Worm (Caenorhabditis elegans) whole organism, L1 larva: Measurements from ENCODE around the gene T08D10.4.

Experiments used
- C04F5.9 ChIP-seq: sonication (generic microtip); optimal IDR thresholded peaks from 2 replicates; lab custom pipeline; 2016; ENCODE audit warnings: missing genetic modification characterization, missing compliant biosample characterization
- C34B4.2 ChIP-seq: sonication (generic microtip); optimal IDR thresholded peaks from 2 replicates; lab custom pipeline; 2017; ENCODE audit warnings: mild to moderate bottlenecking, missing genetic modification characterization, missing compliant biosample characterization
- F16B12.6 ChIP-seq: fragments of 150-350 bp; optimal IDR thresholded peaks from 2 replicates; lab custom pipeline; 2014; ENCODE audit warnings: missing biosample characterization, missing genetic modification characterization
- Y116A8C.19 ChIP-seq: sonication (generic microtip); optimal IDR thresholded peaks from 2 replicates; lab custom pipeline; 2016; ENCODE audit warnings: missing compliant biosample characterization, missing genetic modification characterization, borderline replicate concordance
- alr-1 ChIP-seq: fragments of 200-800 bp; sonication (Bioruptor generic); optimal IDR thresholded peaks from 2 replicates; lab custom pipeline; 2018; ENCODE audit warnings: borderline replicate concordance, mild to moderate bottlenecking, missing genetic modification characterization, missing compliant biosample characterization
- ama-1 ChIP-seq: fragments of 150-350 bp; optimal IDR thresholded peaks from 2 replicates; lab custom pipeline; 2014
- blmp-1 ChIP-seq: fragments of 150-350 bp; optimal IDR thresholded peaks from 2 replicates; lab custom pipeline; 2014; ENCODE audit warnings: missing biosample characterization, missing genetic modification characterization
- ceh-63 ChIP-seq: fragments of 200-800 bp; sonication (Bioruptor generic); optimal IDR thresholded peaks from 2 replicates; lab custom pipeline; 2018; ENCODE audit warnings: mild to moderate bottlenecking, missing genetic modification characterization, missing compliant biosample characterization
- ceh-88 ChIP-seq: fragments of 200-800 bp; sonication (Bioruptor generic); IDR thresholded peaks from 2 replicates; pipeline ENCODE4 v1.3.6; 2022; ENCODE audit warnings: missing genetic modification characterization, missing compliant biosample characterization
- ces-1 ChIP-seq: fragments of 150-350 bp; optimal IDR thresholded peaks from 2 replicates; lab custom pipeline; 2014; ENCODE audit warnings: missing biosample characterization, missing genetic modification reagents, missing genetic modification characterization
- elt-2 ChIP-seq: sonication (generic microtip); optimal IDR thresholded peaks from 2 replicates; lab custom pipeline; 2016; ENCODE audit warnings: missing genetic modification characterization, mild to moderate bottlenecking, inconsistent platforms, missing compliant biosample characterization, missing genetic modification reagents
- fkh-4 ChIP-seq: sonication (generic microtip); optimal IDR thresholded peaks from 2 replicates; lab custom pipeline; 2016; ENCODE audit warnings: missing compliant biosample characterization, missing genetic modification characterization, borderline replicate concordance
- fkh-8 ChIP-seq: sonication (generic microtip); optimal IDR thresholded peaks from 2 replicates; lab custom pipeline; 2016; ENCODE audit warnings: mild to moderate bottlenecking, missing genetic modification characterization, missing compliant biosample characterization
- grh-1 ChIP-seq: fragments of 200-800 bp; sonication (Bioruptor generic); IDR thresholded peaks from 2 replicates; pipeline ENCODE4 v1.3.6; 2022; ENCODE audit warnings: missing genetic modification reagents, missing genetic modification characterization, missing compliant biosample characterization
- hlh-17 ChIP-seq: fragments of 200-800 bp; sonication (Bioruptor generic); optimal IDR thresholded peaks from 2 replicates; lab custom pipeline; 2018; ENCODE audit warnings: missing genetic modification characterization, mild to moderate bottlenecking, missing compliant biosample characterization, moderate library complexity, borderline replicate concordance
- hlh-4 ChIP-seq: sonication (generic microtip); optimal IDR thresholded peaks from 2 replicates; lab custom pipeline; 2016; ENCODE audit warnings: mild to moderate bottlenecking, missing genetic modification characterization, missing compliant biosample characterization
- hpl-2 ChIP-seq: fragments of 150-350 bp; optimal IDR thresholded peaks from 2 replicates; lab custom pipeline; 2014; ENCODE audit warnings: missing biosample characterization, missing genetic modification reagents, missing genetic modification characterization
- isw-1 ChIP-seq: fragments of 200-800 bp; sonication (Bioruptor generic); IDR thresholded peaks from 2 replicates; pipeline ENCODE4 v1.3.6; 2022; ENCODE audit warnings: missing genetic modification characterization, missing compliant biosample characterization
- jun-1 ChIP-seq: fragments of 150-350 bp; optimal IDR thresholded peaks from 2 replicates; lab custom pipeline; 2014; ENCODE audit warnings: missing biosample characterization, missing genetic modification reagents, missing genetic modification characterization
- lin-13 ChIP-seq: fragments of 150-350 bp; optimal IDR thresholded peaks from 2 replicates; lab custom pipeline; 2014; ENCODE audit warnings: missing biosample characterization, missing genetic modification reagents, missing genetic modification characterization
- lin-14 ChIP-seq: fragments of 200-800 bp; sonication (Bioruptor generic); optimal IDR thresholded peaks from 2 replicates; lab custom pipeline; 2018; ENCODE audit warnings: mild to moderate bottlenecking, missing genetic modification characterization, moderate library complexity, missing compliant biosample characterization
- lin-39 ChIP-seq: fragments of 150-350 bp; optimal IDR thresholded peaks from 2 replicates; lab custom pipeline; 2014; ENCODE audit warnings: missing biosample characterization, missing genetic modification reagents, missing genetic modification characterization
- lir-3 ChIP-seq: sonication (generic microtip); optimal IDR thresholded peaks from 2 replicates; lab custom pipeline; 2016; ENCODE audit warnings: mild to moderate bottlenecking, missing genetic modification characterization, moderate library complexity, missing compliant biosample characterization; ENCODE audit not compliant: poor library complexity
- lsy-2 ChIP-seq, 2 experiments: fragments of 150-350 bp; optimal IDR thresholded peaks; 2 replicates each; lab custom pipeline; 2014; ENCODE audit warnings: missing biosample characterization in 2 of 2, missing genetic modification characterization in 2 of 2
- mef-2 ChIP-seq: fragments of 150-350 bp; optimal IDR thresholded peaks from 2 replicates; lab custom pipeline; 2014; ENCODE audit warnings: missing biosample characterization, missing genetic modification characterization
- mep-1 ChIP-seq: fragments of 150-350 bp; optimal IDR thresholded peaks from 2 replicates; lab custom pipeline; 2014; ENCODE audit warnings: missing biosample characterization, missing genetic modification characterization
- nhr-11 ChIP-seq: fragments of 150-350 bp; optimal IDR thresholded peaks from 2 replicates; lab custom pipeline; 2014; ENCODE audit warnings: missing biosample characterization, missing genetic modification characterization
- nhr-28 ChIP-seq: fragments of 150-350 bp; optimal IDR thresholded peaks from 2 replicates; lab custom pipeline; 2014; ENCODE audit warnings: missing biosample characterization, missing genetic modification characterization
- nhr-71 ChIP-seq: sonication (generic microtip); optimal IDR thresholded peaks from 2 replicates; lab custom pipeline; 2016; ENCODE audit warnings: mild to moderate bottlenecking, missing genetic modification characterization, moderate library complexity, missing compliant biosample characterization
- nhr-76 ChIP-seq: sonication (generic microtip); optimal IDR thresholded peaks from 2 replicates; lab custom pipeline; 2017; ENCODE audit warnings: missing biosample characterization, missing genetic modification characterization
- nhr-85 ChIP-seq: sonication (generic microtip); peaks from one replicate; lab custom pipeline; 2016; ENCODE audit warnings: missing genetic modification characterization, inconsistent platforms, missing compliant biosample characterization
- skn-1 ChIP-seq: fragments of 150-350 bp; optimal IDR thresholded peaks from 2 replicates; lab custom pipeline; 2014; ENCODE audit warnings: missing biosample characterization, missing genetic modification characterization
- snu-23 ChIP-seq: sonication (generic microtip); optimal IDR thresholded peaks from 2 replicates; lab custom pipeline; 2016; ENCODE audit warnings: missing genetic modification characterization, missing compliant biosample characterization
- sox-4 ChIP-seq: sonication (generic microtip); optimal IDR thresholded peaks from 2 replicates; lab custom pipeline; 2016; ENCODE audit warnings: missing genetic modification characterization, missing compliant biosample characterization
- sptf-1 ChIP-seq: fragments of 150-350 bp; optimal IDR thresholded peaks from 2 replicates; lab custom pipeline; 2014; ENCODE audit warnings: missing biosample characterization, missing genetic modification characterization
- sup-37 ChIP-seq: fragments of 200-800 bp; sonication (Bioruptor generic); optimal IDR thresholded peaks from 2 replicates; lab custom pipeline; 2018; ENCODE audit warnings: mild to moderate bottlenecking, missing genetic modification characterization, missing compliant biosample characterization
- tbx-2 ChIP-seq: sonication (generic microtip); optimal IDR thresholded peaks from 2 replicates; lab custom pipeline; 2016; ENCODE audit warnings: missing genetic modification characterization, missing compliant biosample characterization
- tlp-1 ChIP-seq: fragments of 150-350 bp; optimal IDR thresholded peaks from 2 replicates; lab custom pipeline; 2014; ENCODE audit warnings: missing biosample characterization, missing genetic modification characterization
- unc-62 ChIP-seq: fragments of 150-350 bp; optimal IDR thresholded peaks from 2 replicates; lab custom pipeline; 2014; ENCODE audit warnings: missing biosample characterization, missing genetic modification reagents, missing genetic modification characterization
- unc-86 ChIP-seq: sonication (generic microtip); optimal IDR thresholded peaks from 2 replicates; lab custom pipeline; 2016; ENCODE audit warnings: missing genetic modification characterization, missing compliant biosample characterization
- unc-98 ChIP-seq: fragments of 200-800 bp; sonication (Bioruptor generic); IDR thresholded peaks from 2 replicates; pipeline ENCODE4 v1.3.6; 2022; ENCODE audit warnings: missing genetic modification characterization, missing compliant biosample characterization
- xbp-1 ChIP-seq: sonication (generic microtip); optimal IDR thresholded peaks from 2 replicates; lab custom pipeline; 2016; ENCODE audit warnings: missing genetic modification characterization, missing compliant biosample characterization
- zip-4 ChIP-seq: fragments of 200-800 bp; sonication (Bioruptor generic); optimal IDR thresholded peaks from 2 replicates; lab custom pipeline; 2018; ENCODE audit warnings: mild to moderate bottlenecking, missing genetic modification characterization, moderate library complexity, missing compliant biosample characterization
- ztf-11 ChIP-seq, 2 experiments: sonication (generic microtip); optimal IDR thresholded peaks; 2 replicates each; lab custom pipeline; 2016 to 2017; ENCODE audit warnings: missing genetic modification characterization in 2 of 2, missing biosample characterization in 1 of 2, missing compliant biosample characterization in 1 of 2
- ztf-4 ChIP-seq: fragments of 150-350 bp; optimal IDR thresholded peaks from 2 replicates; lab custom pipeline; 2014; ENCODE audit warnings: missing biosample characterization, missing genetic modification characterization

Gene T08D10.4

DNA sequence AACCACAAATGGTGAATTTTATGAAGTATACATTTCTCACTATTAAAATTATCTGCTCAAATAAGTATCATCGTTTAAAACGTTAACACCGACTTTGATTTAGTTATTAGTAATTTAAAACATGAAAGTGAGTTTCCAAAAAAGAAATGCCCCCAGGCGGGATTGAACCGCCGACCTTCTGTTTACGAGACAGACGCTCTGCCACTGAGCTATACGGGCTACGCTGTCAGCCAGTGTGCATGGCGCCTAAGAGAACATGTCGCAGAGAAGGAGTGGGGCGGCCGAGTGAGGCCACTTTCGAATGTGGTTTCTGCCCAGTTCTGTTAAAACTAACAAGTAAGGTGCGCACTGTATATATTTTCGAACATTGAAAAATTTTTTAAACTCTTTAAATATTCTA, 18.2 kb downstream of the T08D10.4 start (continued):
- TF ChIP-seq C34B4.2 (tag; lab: Kevin White, UChicago): no peak
- no peak for TF ChIP-seq hlh-4
- TF ChIP-seq snu-23: peak; percentile 79
- no peak for TF ChIP-seq nhr-28 (tag; lab: Kevin White, UChicago)
- peak; percentile 36 for TF ChIP-seq unc-86 (tag; lab: Kevin White, UChicago)
- TF ChIP-seq lin-13: no peak
- no peak for TF ChIP-seq alr-1 (tag; lab: Kevin White, UChicago)
- peak; percentile 49 for TF ChIP-seq xbp-1 (tag; lab: Kevin White, UChicago)
- TF ChIP-seq F16B12.6 (tag; lab: Kevin White, UChicago): no peak
- TF ChIP-seq fkh-4 (tag; lab: Kevin White, UChicago): no peak
- TF ChIP-seq unc-98: no peak
- peak in 1 of 2 experiments; percentile 17 for TF ChIP-seq lsy-2 (tag; optimal IDR thresholded peaks at IDR 0.05; lab: Kevin White, UChicago)
- peak; percentile 33 for TF ChIP-seq lir-3 (tag; lab: Kevin White, UChicago)
- no peak for TF ChIP-seq sox-4
- no peak for TF ChIP-seq ztf-11 (tag; optimal IDR thresholded peaks at IDR 0.05; lab: Kevin White, UChicago)
- peak; percentile 0 for TF ChIP-seq lin-39 (tag; lab: Kevin White, UChicago)
- TF ChIP-seq mep-1 (tag; lab: Kevin White, UChicago): peak; percentile 27
- no peak for TF ChIP-seq hpl-2 (GFP tag; lab: Kevin White, UChicago)
- TF ChIP-seq fkh-8 (tag; lab: Kevin White, UChicago): peak; percentile 41
- peak; percentile 49; the same call in 1 of the 2 replicates for TF ChIP-seq ceh-88 (GFP tag; lab: Robert Waterston, UW)
- peak; percentile 43 for TF ChIP-seq tbx-2 (tag; lab: Kevin White, UChicago)
- TF ChIP-seq ces-1 (GFP tag; lab: Kevin White, UChicago): no peak
- no peak for TF ChIP-seq zip-4 (GFP tag; lab: Kevin White, UChicago)
- no peak for TF ChIP-seq C04F5.9
- TF ChIP-seq ceh-63: no peak
- TF ChIP-seq unc-62 (GFP tag; lab: Kevin White, UChicago): no peak
- TF ChIP-seq isw-1 (GFP tag; lab: Robert Waterston, UW): no peak
- TF ChIP-seq skn-1 (tag; lab: Kevin White, UChicago): peak; percentile 43
- TF ChIP-seq sup-37 (GFP tag; lab: Kevin White, UChicago): no peak
- peak; percentile 51 for TF ChIP-seq lin-14 (GFP tag; lab: Kevin White, UChicago)
- TF ChIP-seq jun-1 (tag; lab: Kevin White, UChicago): peak; percentile 43
- TF ChIP-seq, all 84 proteins: peak for 34

DNA sequence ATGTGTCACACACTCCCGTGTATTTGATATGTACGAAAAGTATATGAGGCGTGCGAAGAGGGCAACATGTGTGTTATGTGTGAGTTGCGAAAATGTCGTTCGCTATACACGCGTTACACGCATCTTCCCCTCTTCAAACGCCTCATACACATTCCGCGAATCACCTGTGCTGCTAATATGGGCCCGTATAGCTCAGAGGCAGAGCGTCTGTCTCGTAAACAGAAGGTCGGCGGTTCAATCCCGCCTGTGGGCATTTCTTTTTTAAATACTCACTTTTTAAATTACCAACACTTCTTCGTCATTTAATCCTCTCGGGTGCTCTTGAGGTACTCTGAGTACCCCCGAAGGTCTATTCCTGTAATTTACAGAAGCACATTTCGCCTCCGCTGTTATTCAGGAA, 19.6 kb downstream of the T08D10.4 start:
- TF ChIP-seq unc-62 (GFP tag; lab: Kevin White, UChicago): no peak
- TF ChIP-seq, all 84 proteins: peak for 0

DNA sequence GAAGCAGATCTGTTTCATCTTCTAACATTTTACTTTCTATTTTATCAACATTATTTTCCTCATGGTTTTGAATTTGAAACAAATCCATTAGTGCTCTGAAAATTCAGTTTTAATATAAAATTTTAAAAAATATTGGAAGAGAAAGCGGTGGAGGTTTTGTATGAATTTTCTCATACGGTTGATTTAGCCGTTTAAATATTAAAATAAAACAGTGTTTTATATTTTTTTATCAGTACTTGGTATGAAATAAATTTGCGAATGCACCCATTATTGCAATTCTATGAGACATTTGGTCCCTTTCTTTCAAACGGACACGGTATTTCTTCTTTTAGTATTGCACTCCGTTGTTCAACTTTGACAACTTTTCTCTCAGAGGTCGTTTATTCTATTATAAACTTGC, 21.6 kb downstream of the T08D10.4 start, which contains the start of gene dot-1.4:
Gene dot-1.4 (minus strand): TSS at position 101 of the 400 bp plus-strand sequence.
- TF ChIP-seq tlp-1 (tag; lab: Kevin White, UChicago) (no peak), mef-2 (tag; lab: Kevin White, UChicago) (no peak), nhr-76 (tag; lab: Kevin White, UChicago) (no peak), nhr-71 (tag; lab: Kevin White, UChicago) (no peak), nhr-11 (tag; lab: Kevin White, UChicago) (no peak), lir-3 (tag; lab: Kevin White, UChicago) (no peak), Y116A8C.19 (tag; lab: Kevin White, UChicago) (no peak), hlh-17 (GFP tag; lab: Kevin White, UChicago) (no peak), blmp-1 (tag; lab: Kevin White, UChicago) (no peak), ama-1 (lab: Kevin White, UChicago) (no peak), isw-1 (GFP tag; lab: Robert Waterston, UW) (no peak), sptf-1 (tag; lab: Kevin White, UChicago) (no peak), grh-1 (no peak), nhr-85 (no peak), jun-1 (tag; lab: Kevin White, UChicago) (no peak), fkh-4 (tag; lab: Kevin White, UChicago) (no peak), skn-1 (tag; lab: Kevin White, UChicago) (no peak), ztf-4 (no peak), elt-2 (no peak)
